Fruit fly (Drosophila melanogaster) whole organism, pupa: Measurements from ENCODE around the gene ND-30.

Source experiments
- CG10348 ChIP-seq: fragments of 200-800 bp; sonication (Bioruptor generic); IDR thresholded peaks from 2 replicates; pipeline ENCODE4 v1.3.6; 2022; ENCODE audit warnings: missing biosample characterization, missing genetic modification characterization
- CG12605 ChIP-seq: fragments of 200-800 bp; sonication (Bioruptor generic); IDR thresholded peaks from 2 replicates; pipeline ENCODE4 v1.3.6; 2022; ENCODE audit warnings: missing biosample characterization, missing genetic modification characterization
- CG13204 ChIP-seq: fragments of 200-800 bp; sonication (Bioruptor generic); optimal IDR thresholded peaks from 2 replicates; lab custom pipeline; 2018; ENCODE audit warnings: missing biosample characterization, mild to moderate bottlenecking, missing genetic modification characterization, moderate library complexity
- CG17806 ChIP-seq: fragments of 200-800 bp; sonication (Bioruptor generic); optimal IDR thresholded peaks from 2 replicates; lab custom pipeline; 2018; ENCODE audit warnings: missing biosample characterization, mild to moderate bottlenecking, missing genetic modification characterization, moderate library complexity
- CG34367 ChIP-seq: fragments of 200-800 bp; sonication (Bioruptor generic); optimal IDR thresholded peaks from 2 replicates; lab custom pipeline; 2018; ENCODE audit warnings: missing biosample characterization, mild to moderate bottlenecking, missing genetic modification characterization
- CG8159 ChIP-seq: fragments of 200-800 bp; sonication (Bioruptor generic); optimal IDR thresholded peaks from 3 replicates; lab custom pipeline; 2018; ENCODE audit warnings: missing biosample characterization, mild to moderate bottlenecking, missing genetic modification characterization, moderate library complexity
- CG8301 ChIP-seq: fragments of 200-800 bp; sonication (Bioruptor generic); optimal IDR thresholded peaks from 2 replicates; lab custom pipeline; 2018; ENCODE audit warnings: missing biosample characterization, mild to moderate bottlenecking, missing genetic modification characterization
- CG9948 ChIP-seq: fragments of 200-800 bp; sonication (Bioruptor generic); optimal IDR thresholded peaks from 2 replicates; lab custom pipeline; 2018; ENCODE audit warnings: missing biosample characterization, mild to moderate bottlenecking, missing genetic modification characterization, moderate library complexity
- EcR ChIP-seq: fragments of 200-800 bp; sonication (Bioruptor generic); optimal IDR thresholded peaks from 3 replicates; lab custom pipeline; 2019; ENCODE audit warnings: missing biosample characterization, missing genetic modification characterization, mild to moderate bottlenecking, moderate library complexity, missing genetic modification reagents
- Pif1A ChIP-seq: fragments of 200-800 bp; sonication (Bioruptor generic); optimal IDR thresholded peaks from 3 replicates; lab custom pipeline; 2016; ENCODE audit warnings: missing biosample characterization, missing genetic modification characterization
- Pif1B ChIP-seq: fragments of 200-800 bp; sonication (Bioruptor generic); optimal IDR thresholded peaks from 3 replicates; lab custom pipeline; 2016; ENCODE audit warnings: missing biosample characterization, missing genetic modification characterization
- Snoo ChIP-seq: fragments of 200-800 bp; sonication (Bioruptor generic); optimal IDR thresholded peaks from 3 replicates; lab custom pipeline; 2017; ENCODE audit warnings: missing biosample characterization, mild to moderate bottlenecking, missing genetic modification characterization, inconsistent platforms
- fd96Ca ChIP-seq: fragments of 200-800 bp; sonication (Bioruptor generic); IDR thresholded peaks from 3 replicates; pipeline ENCODE4 v1.3.6; 2022; ENCODE audit warnings: missing biosample characterization, missing genetic modification characterization
- gl ChIP-seq: fragments of 200-800 bp; sonication (Bioruptor generic); optimal IDR thresholded peaks from 2 replicates; lab custom pipeline; 2018; ENCODE audit warnings: missing biosample characterization, mild to moderate bottlenecking, missing genetic modification characterization

- no peak for TF ChIP-seq Snoo (tag; lab: Kevin White, UChicago)
- no peak for TF ChIP-seq CG9948 (tag; lab: Kevin White, UChicago)
- TF ChIP-seq CG13204 (GFP tag; lab: Kevin White, UChicago) = no peak
- TF ChIP-seq Pif1A = no peak
- no peak for TF ChIP-seq CG10348 (GFP tag; lab: Robert Waterston, UW)
- no peak for TF ChIP-seq CG34367
- TF ChIP-seq fd96Ca (GFP tag; lab: Robert Waterston, UW) = no peak
- no peak for TF ChIP-seq gl (tag; lab: Kevin White, UChicago)
- TF ChIP-seq EcR (GFP tag; lab: Kevin White, UChicago) = no peak
- TF ChIP-seq CG8301 (tag; lab: Kevin White, UChicago) = no peak
- no peak for TF ChIP-seq CG12605 (GFP tag; lab: Robert Waterston, UW)
- TF ChIP-seq CG8159 (tag; lab: Kevin White, UChicago) = no peak
- no peak for TF ChIP-seq CG17806 (tag; lab: Kevin White, UChicago)
- TF ChIP-seq Pif1B (GFP tag; lab: Kevin White, UChicago) = no peak
These were observed 16.6 kb downstream of the ND-30 start for dm6 chr3L:3142516-3143382.
